Worm (Caenorhabditis elegans) whole organism, L4/young adult: ENCODE data around the gene zipt-2.1.

ENCODE experiments used
- W03F9.2 ChIP-seq: fragments of 150-350 bp; optimal IDR thresholded peaks from 2 replicates; lab custom pipeline; 2014; ENCODE audit warnings: missing biosample characterization, missing genetic modification characterization
- dao-5 ChIP-seq: sonication (generic microtip); optimal IDR thresholded peaks from 2 replicates; lab custom pipeline; 2016; ENCODE audit warnings: missing genotype, missing genetic modification characterization, moderate library complexity, missing compliant biosample characterization

DNA sequence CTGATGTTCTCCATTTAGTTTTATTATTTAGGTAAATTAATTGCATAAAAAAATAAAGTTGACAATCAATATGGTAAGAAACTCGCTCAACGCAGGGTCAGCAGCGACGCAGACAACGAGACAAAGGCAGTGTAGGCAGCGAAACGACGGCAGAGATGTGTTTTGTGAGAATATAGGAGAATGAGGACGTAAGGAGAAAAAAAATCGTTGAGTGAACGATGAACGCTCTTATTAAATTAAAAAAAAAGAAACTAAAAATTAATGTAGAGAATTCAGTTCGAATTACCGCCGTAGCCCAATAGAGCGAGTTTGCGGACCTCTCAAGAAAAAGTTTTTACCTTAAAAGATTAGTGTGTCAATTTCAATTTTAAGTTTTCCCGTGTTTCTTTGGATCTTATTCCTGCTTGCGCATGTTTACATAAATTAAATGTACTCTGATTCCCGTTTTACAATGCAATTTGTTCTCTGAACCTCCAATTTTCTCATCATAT is 31.3 kb upstream of the zipt-2.1 start, which contains the start of gene T25B9.8:
- TF ChIP-seq dao-5 (tag; lab: Kevin White, UChicago) (no peak), W03F9.2 (tag; lab: Kevin White, UChicago) (no peak)
